Fruit fly (Drosophila melanogaster) whole organism, prepupa: ENCODE results near the gene CG32110.

Source experiments
- CG11294 ChIP-seq: fragments of 200-800 bp; sonication (Bioruptor generic); IDR thresholded peaks from 2 replicates; pipeline ENCODE4 v1.3.6; 2022; ENCODE audit warnings: missing biosample characterization, missing genetic modification characterization
- CG15336 ChIP-seq: fragments of 200-800 bp; sonication (Bioruptor generic); IDR thresholded peaks from 2 replicates; pipeline ENCODE4 v1.3.6; 2022; ENCODE audit warnings: missing biosample characterization, missing genetic modification characterization
- CG6792 ChIP-seq: fragments of 200-800 bp; sonication (Bioruptor generic); optimal IDR thresholded peaks from 3 replicates; lab custom pipeline; 2016; ENCODE audit warnings: missing biosample characterization, missing genetic modification characterization
- CG7368 ChIP-seq: fragments of 200-800 bp; sonication (Bioruptor generic); optimal IDR thresholded peaks from 3 replicates; lab custom pipeline; 2016; ENCODE audit warnings: missing biosample characterization, missing genetic modification characterization
- CG9139 ChIP-seq: fragments of 200-800 bp; sonication (Bioruptor generic); optimal IDR thresholded peaks from 3 replicates; lab custom pipeline; 2017; ENCODE audit warnings: missing biosample characterization, mild to moderate bottlenecking, missing genetic modification characterization
- Eip78C ChIP-seq: fragments of 200-800 bp; sonication (Bioruptor generic); peaks from one replicate; lab custom pipeline; 2016; ENCODE audit warnings: missing biosample characterization, missing genetic modification characterization
- Eip93F ChIP-seq: fragments of 200-800 bp; sonication (Bioruptor generic); optimal IDR thresholded peaks from 2 replicates; lab custom pipeline; 2016; ENCODE audit warnings: missing biosample characterization, mild to moderate bottlenecking, missing genetic modification characterization
- net ChIP-seq: fragments of 200-800 bp; sonication (Bioruptor generic); optimal IDR thresholded peaks from 3 replicates; lab custom pipeline; 2016; ENCODE audit warnings: missing biosample characterization, missing genetic modification characterization
- svp ChIP-seq: fragments of 200-800 bp; sonication (Bioruptor generic); peaks from one replicate; lab custom pipeline; 2016; ENCODE audit warnings: missing biosample characterization, missing genetic modification characterization

- TF ChIP-seq CG9139 (GFP tag; lab: Kevin White, UChicago) (no peak), CG15336 (GFP tag; lab: Robert Waterston, UW) (no peak), CG7368 (GFP tag; lab: Kevin White, UChicago) (no peak), Eip78C (peak; percentile 36), svp (GFP tag; lab: Kevin White, UChicago) (no peak), CG6792 (no peak), CG11294 (GFP tag; lab: Robert Waterston, UW) (no peak), Eip93F (GFP tag; lab: Kevin White, UChicago) (no peak), net (no peak)
These were observed 14.0 kb upstream of the CG32110 start for dm6 chr3L:12794532-12794931.
